Fruit fly (Drosophila melanogaster): ENCODE results near the gene spn-D.

Gene spn-D

dm6 chr3R:27165416-27165982 lies at the start of gene spn-D, which contains the start of gene CG34293:
Gene spn-D (plus strand): TSS chr3R:27165716.
Gene CG34293 (minus strand): TSS chr3R:27165575.
- TF ChIP-seq bab1 (GFP tag; optimal IDR thresholded peaks at IDR 0.05) = peak; percentile 59
- TF ChIP-seq Mnt (GFP tag; optimal IDR thresholded peaks at IDR 0.05) = no peak
- TF ChIP-seq kay (GFP tag; ENCODE audit: borderline replicate concordance) = peak; percentile 62

dm6 chr3R:27116465-27117092 lies 48.9 kb upstream of the spn-D start, which contains the start of the genes CG6066 and CG5880:
Gene CG6066 (minus strand): TSS chr3R:27116707.
Gene CG5880 (plus strand): TSS chr3R:27116745.
- TF ChIP-seq CG1620 (GFP tag; optimal IDR thresholded peaks at IDR 0.05) (no peak), cic (GFP tag; optimal IDR thresholded peaks at IDR 0.05) (no peak), tj (GFP tag; optimal IDR thresholded peaks at IDR 0.05) (no peak), CG33017 (tag; optimal IDR thresholded peaks at IDR 0.05) (no peak), Mnt (GFP tag; optimal IDR thresholded peaks at IDR 0.05) (no peak), Crg-1 (GFP tag; optimal IDR thresholded peaks at IDR 0.05) (no peak), Hr96 (GFP tag; optimal IDR thresholded peaks at IDR 0.05) (no peak), CG12768 (GFP tag; optimal IDR thresholded peaks at IDR 0.05) (no peak), CG14711 (tag; optimal IDR thresholded peaks at IDR 0.05) (no peak)

- TF ChIP-seq Hr96 (GFP tag; optimal IDR thresholded peaks at IDR 0.05) (no peak), Crg-1 (GFP tag; optimal IDR thresholded peaks at IDR 0.05) (no peak), Mnt (GFP tag; optimal IDR thresholded peaks at IDR 0.05) (no peak), Clk (GFP tag; optimal IDR thresholded peaks at IDR 0.05) (no peak), CG14711 (tag; optimal IDR thresholded peaks at IDR 0.05) (no peak), CG12768 (GFP tag; optimal IDR thresholded peaks at IDR 0.05) (no peak), kay (GFP tag; ENCODE audit: borderline replicate concordance) (no peak)
These were observed 47.2 kb upstream of the spn-D start, which contains the start of gene CG5882 for dm6 chr3R:27118346-27118745. Gene CG5882 (plus strand): TSS chr3R:27118646.

dm6 chr3R:27124588-27124987 lies 40.9 kb upstream of the spn-D start, which contains the start of gene CG6059:
Gene CG6059 (minus strand): TSS chr3R:27124688.
- TF ChIP-seq CG7045 (GFP tag; optimal IDR thresholded peaks at IDR 0.05) = no peak
- no peak for TF ChIP-seq pad (GFP tag; optimal IDR thresholded peaks at IDR 0.05)
- no peak for TF ChIP-seq tj (GFP tag; optimal IDR thresholded peaks at IDR 0.05)
- TF ChIP-seq kay (GFP tag; ENCODE audit: borderline replicate concordance) = no peak
- no peak for TF ChIP-seq toe (GFP tag; optimal IDR thresholded peaks at IDR 0.05)
- TF ChIP-seq CG33017 (tag; optimal IDR thresholded peaks at IDR 0.05) = no peak
- no peak for TF ChIP-seq cic (GFP tag; optimal IDR thresholded peaks at IDR 0.05)
- TF ChIP-seq cnc (optimal IDR thresholded peaks at IDR 0.05) = no peak
- TF ChIP-seq Hr96 (GFP tag; optimal IDR thresholded peaks at IDR 0.05) = no peak
- TF ChIP-seq ovo (GFP tag; optimal IDR thresholded peaks at IDR 0.05) = no peak
- no peak for TF ChIP-seq CG11617 (GFP tag; optimal IDR thresholded peaks at IDR 0.05)

- TF ChIP-seq Mnt (GFP tag; optimal IDR thresholded peaks at IDR 0.05) = peak; percentile 44
- no peak for TF ChIP-seq kay (GFP tag; ENCODE audit: borderline replicate concordance)
These were observed 36.8 kb upstream of the spn-D start for dm6 chr3R:27128723-27129122.

dm6 chr3R:27129580-27130385 lies 35.7 kb upstream of the spn-D start:
- peak; percentile 13 for TF ChIP-seq Hr96 (GFP tag; optimal IDR thresholded peaks at IDR 0.05)
- TF ChIP-seq pad (GFP tag; optimal IDR thresholded peaks at IDR 0.05) = no peak
- peak; percentile 70 for TF ChIP-seq tj (GFP tag; optimal IDR thresholded peaks at IDR 0.05)
- TF ChIP-seq CG1620 (GFP tag; optimal IDR thresholded peaks at IDR 0.05) = no peak
- peak; percentile 14 for TF ChIP-seq Crg-1 (GFP tag; optimal IDR thresholded peaks at IDR 0.05)
- TF ChIP-seq Mnt (GFP tag; optimal IDR thresholded peaks at IDR 0.05) = peak; percentile 65
- TF ChIP-seq Clk (GFP tag; optimal IDR thresholded peaks at IDR 0.05) = no peak
- TF ChIP-seq ovo (GFP tag; optimal IDR thresholded peaks at IDR 0.05) = no peak
- TF ChIP-seq CG14711 (tag; optimal IDR thresholded peaks at IDR 0.05) = peak; percentile 36
- TF ChIP-seq CG12768 (GFP tag; optimal IDR thresholded peaks at IDR 0.05) = peak; percentile 22
- peak; percentile 37 for TF ChIP-seq bab1 (GFP tag; optimal IDR thresholded peaks at IDR 0.05)
- peak; percentile 8 for TF ChIP-seq CG33017 (tag; optimal IDR thresholded peaks at IDR 0.05)
- peak; percentile 3 for TF ChIP-seq CG11617 (GFP tag; optimal IDR thresholded peaks at IDR 0.05)
- TF ChIP-seq cnc (optimal IDR thresholded peaks at IDR 0.05) = no peak
- TF ChIP-seq CG7045 (GFP tag; optimal IDR thresholded peaks at IDR 0.05) = peak; percentile 19
- TF ChIP-seq CG7101 (tag; optimal IDR thresholded peaks at IDR 0.05) = peak; percentile 7
- peak; percentile 47 for TF ChIP-seq cic (GFP tag; optimal IDR thresholded peaks at IDR 0.05)
